Worm (Caenorhabditis elegans) whole organism, young adult: ENCODE results near the gene csn-5.
A peak's percentile ranks its signal among the peaks of the same experiment; 100 is the strongest.

Experiments
- C17E4.6 ChIP-seq: fragments of 200-800 bp; sonication (Bioruptor generic); IDR thresholded peaks from 2 replicates; pipeline ENCODE4 v1.3.6; 2022; ENCODE audit warnings: missing genetic modification reagents, missing genetic modification characterization, missing compliant biosample characterization
- F22D6.2 ChIP-seq: sonication (generic microtip); optimal IDR thresholded peaks from 2 replicates; lab custom pipeline; 2016; ENCODE audit warnings: mild to moderate bottlenecking, missing genetic modification characterization, missing compliant biosample characterization
- F23B12.7 ChIP-seq: sonication (generic microtip); optimal IDR thresholded peaks from 2 replicates; lab custom pipeline; 2017; ENCODE audit warnings: missing genetic modification characterization, mild to moderate bottlenecking, missing compliant biosample characterization, antibody characterized with exemption, moderate library complexity; ENCODE audit not compliant: insufficient read depth
- F33H1.4 ChIP-seq: fragments of 200-800 bp; sonication (Bioruptor generic); IDR thresholded peaks from 2 replicates; pipeline ENCODE4 v1.3.6; 2022; ENCODE audit warnings: missing genetic modification reagents, missing genetic modification characterization, missing compliant biosample characterization
- F49E8.2 ChIP-seq: sonication (generic microtip); optimal IDR thresholded peaks from 3 replicates; lab custom pipeline; 2017; ENCODE audit warnings: missing genetic modification characterization, mild to moderate bottlenecking, missing compliant biosample characterization, antibody characterized with exemption, moderate library complexity; ENCODE audit not compliant: insufficient read depth
- F55B11.4 ChIP-seq: sonication (generic microtip); optimal IDR thresholded peaks from 2 replicates; lab custom pipeline; 2016; ENCODE audit warnings: missing compliant biosample characterization, missing genetic modification characterization, borderline replicate concordance; ENCODE audit not compliant: insufficient read depth
- F57A8.1 ChIP-seq: fragments of 200-800 bp; sonication (Bioruptor generic); optimal IDR thresholded peaks from 2 replicates; lab custom pipeline; 2018; ENCODE audit warnings: mild to moderate bottlenecking, missing genetic modification characterization, moderate library complexity, missing compliant biosample characterization
- F57C9.4 ChIP-seq: sonication (generic microtip); optimal IDR thresholded peaks from 2 replicates; lab custom pipeline; 2017; ENCODE audit warnings: mild to moderate bottlenecking, missing genetic modification characterization, missing compliant biosample characterization
- K11D2.4 ChIP-seq: fragments of 200-800 bp; sonication (Bioruptor generic); IDR thresholded peaks from 2 replicates; pipeline ENCODE4 v1.3.6; 2022; ENCODE audit warnings: missing genetic modification reagents, missing genetic modification characterization, missing compliant biosample characterization
- K12H6.12 ChIP-seq: fragments of 200-800 bp; sonication (Bioruptor generic); optimal IDR thresholded peaks from 2 replicates; lab custom pipeline; 2018; ENCODE audit warnings: mild to moderate bottlenecking, missing genetic modification characterization, missing compliant biosample characterization
- T07F8.4 ChIP-seq: sonication (generic microtip); optimal IDR thresholded peaks from 2 replicates; lab custom pipeline; 2016; ENCODE audit warnings: mild to moderate bottlenecking, missing genetic modification characterization, moderate library complexity, missing compliant biosample characterization
- akir-1 ChIP-seq: fragments of 200-800 bp; sonication (Bioruptor generic); optimal IDR thresholded peaks from 2 replicates; lab custom pipeline; 2018; ENCODE audit warnings: mild to moderate bottlenecking, missing genetic modification characterization, moderate library complexity, missing compliant biosample characterization
- aptf-2 ChIP-seq: fragments of 200-800 bp; sonication (Bioruptor generic); conservative IDR thresholded peaks from 2 replicates; pipeline ENCODE4 v1.3.6; 2022; ENCODE audit warnings: missing genetic modification reagents, missing genetic modification characterization, missing compliant biosample characterization
- aptf-3 ChIP-seq: fragments of 200-800 bp; sonication (Bioruptor generic); IDR thresholded peaks from 2 replicates; pipeline ENCODE4 v1.3.6; 2022; ENCODE audit warnings: missing genetic modification characterization, missing compliant biosample characterization
- attf-5 ChIP-seq: fragments of 200-800 bp; sonication (Bioruptor generic); optimal IDR thresholded peaks from 2 replicates; lab custom pipeline; 2018; ENCODE audit warnings: mild to moderate bottlenecking, missing genetic modification characterization, missing compliant biosample characterization
- attf-6 ChIP-seq: fragments of 200-800 bp; sonication (Bioruptor generic); IDR thresholded peaks from 2 replicates; pipeline ENCODE4 v1.3.6; 2022; ENCODE audit warnings: missing genetic modification reagents, missing genetic modification characterization, missing compliant biosample characterization
- cebp-1 ChIP-seq, 2 experiments: fragments of 200-800 bp in 1 of 2; sonication (Bioruptor generic) in 1 of 2; sonication (generic microtip) in 1 of 2; IDR thresholded peaks in 1 of 2; optimal IDR thresholded peaks in 1 of 2; 2 replicates each; pipeline versions ENCODE4 v1.3.6 to Lab custom; 2017 to 2022; ENCODE audit warnings: missing compliant biosample characterization in 2 of 2, missing genetic modification characterization in 2 of 2, mild to moderate bottlenecking in 1 of 2, missing genetic modification reagents in 1 of 2, moderate library complexity in 1 of 2
- cebp-2 ChIP-seq: fragments of 200-800 bp; sonication (Bioruptor generic); IDR thresholded peaks from 2 replicates; pipeline ENCODE4 v1.3.6; 2022; ENCODE audit warnings: missing genetic modification characterization, missing compliant biosample characterization
- dpff-1 ChIP-seq: sonication (generic microtip); optimal IDR thresholded peaks from 2 replicates; lab custom pipeline; 2017; ENCODE audit warnings: mild to moderate bottlenecking, missing genetic modification characterization, missing compliant biosample characterization
- dpl-1 ChIP-seq: fragments of 150-350 bp; optimal IDR thresholded peaks from 2 replicates; lab custom pipeline; 2014; ENCODE audit warnings: missing biosample characterization, missing genetic modification reagents, missing genetic modification characterization
- efl-1 ChIP-seq: fragments of 150-350 bp; optimal IDR thresholded peaks from 2 replicates; lab custom pipeline; 2014; ENCODE audit warnings: missing biosample characterization, missing genetic modification reagents, missing genetic modification characterization
- egrh-3 ChIP-seq: fragments of 200-800 bp; sonication (Bioruptor generic); IDR thresholded peaks from 2 replicates; pipeline ENCODE4 v1.3.6; 2022; ENCODE audit warnings: missing genetic modification reagents, missing genetic modification characterization, missing compliant biosample characterization
- gei-17 ChIP-seq: fragments of 200-800 bp; sonication (Bioruptor generic); optimal IDR thresholded peaks from 2 replicates; lab custom pipeline; 2018; ENCODE audit warnings: mild to moderate bottlenecking, missing genetic modification characterization, missing compliant biosample characterization
- hlh-26 ChIP-seq: fragments of 200-800 bp; sonication (Bioruptor generic); conservative IDR thresholded peaks from 2 replicates; pipeline ENCODE4 v1.3.6; 2022; ENCODE audit warnings: missing genetic modification reagents, missing genetic modification characterization, missing compliant biosample characterization
- hmg-20 ChIP-seq: fragments of 200-800 bp; sonication (Bioruptor generic); IDR thresholded peaks from 2 replicates; pipeline ENCODE4 v1.3.6; 2022; ENCODE audit warnings: missing genetic modification reagents, missing genetic modification characterization, missing compliant biosample characterization
- lin-26 ChIP-seq: fragments of 200-800 bp; sonication (Bioruptor generic); IDR thresholded peaks from 2 replicates; pipeline ENCODE4 v1.3.6; 2022; ENCODE audit warnings: missing genetic modification reagents, missing genetic modification characterization, missing compliant biosample characterization
- lin-35 ChIP-seq, 3 experiments: fragments of 150-350 bp in 2 of 3; sonication (generic microtip) in 1 of 3; optimal IDR thresholded peaks; 2 replicates each; lab custom pipeline; 2014 to 2018; ENCODE audit warnings: missing biosample characterization in 3 of 3, missing genetic modification characterization in 3 of 3, missing genetic modification reagents in 3 of 3
- lin-54 ChIP-seq: fragments of 200-800 bp; sonication (Bioruptor generic); optimal IDR thresholded peaks from 2 replicates; lab custom pipeline; 2018; ENCODE audit warnings: mild to moderate bottlenecking, missing genetic modification characterization, missing compliant biosample characterization
- lsl-1 ChIP-seq: fragments of 200-800 bp; sonication (Bioruptor generic); optimal IDR thresholded peaks from 2 replicates; lab custom pipeline; 2018; ENCODE audit warnings: mild to moderate bottlenecking, missing genetic modification characterization, moderate library complexity, missing compliant biosample characterization
- madf-3 ChIP-seq: fragments of 200-800 bp; sonication (Bioruptor generic); IDR thresholded peaks from 2 replicates; pipeline ENCODE4 v1.3.6; 2022; ENCODE audit warnings: missing genetic modification reagents, missing genetic modification characterization, missing compliant biosample characterization
- madf-8 ChIP-seq: fragments of 200-800 bp; sonication (Bioruptor generic); conservative IDR thresholded peaks from 2 replicates; pipeline ENCODE4 v1.3.6; 2022; ENCODE audit warnings: missing genetic modification reagents, missing genetic modification characterization, missing compliant biosample characterization
- nfya-1 ChIP-seq: sonication (generic microtip); optimal IDR thresholded peaks from 2 replicates; lab custom pipeline; 2017; ENCODE audit warnings: antibody characterized with exemption, missing compliant biosample characterization, missing genetic modification characterization, borderline replicate concordance; ENCODE audit not compliant: insufficient read depth
- nhr-27 ChIP-seq: fragments of 200-800 bp; sonication (Bioruptor generic); optimal IDR thresholded peaks from 2 replicates; lab custom pipeline; 2018; ENCODE audit warnings: mild to moderate bottlenecking, missing genetic modification characterization, moderate library complexity, missing compliant biosample characterization
- rcor-1 ChIP-seq: fragments of 200-800 bp; sonication (Bioruptor generic); IDR thresholded peaks from 2 replicates; pipeline ENCODE4 v1.3.6; 2022; ENCODE audit warnings: missing genetic modification reagents, missing genetic modification characterization, missing compliant biosample characterization
- rec-8 ChIP-seq, 2 experiments: sonication (generic microtip); optimal IDR thresholded peaks; 2 replicates each; lab custom pipeline; 2016; ENCODE audit warnings: mild to moderate bottlenecking in 2 of 2, missing genetic modification characterization in 2 of 2, missing genetic modification reagents in 2 of 2, missing genotype in 2 of 2, missing biosample characterization in 1 of 2, missing compliant biosample characterization in 1 of 2, moderate library complexity in 1 of 2
- rpc-1 ChIP-seq, 2 experiments: fragments of 150-350 bp in 1 of 2; sonication (generic microtip) in 1 of 2; optimal IDR thresholded peaks; 2 replicates each; lab custom pipeline; 2014 to 2018; ENCODE audit warnings: missing biosample characterization in 1 of 2, missing genetic modification characterization in 1 of 2, missing genetic modification reagents in 1 of 2, missing genotype in 1 of 2
- snpc-1.3 ChIP-seq: sonication (generic microtip); optimal IDR thresholded peaks from 2 replicates; lab custom pipeline; 2017; ENCODE audit warnings: missing genetic modification characterization, mild to moderate bottlenecking, missing compliant biosample characterization, antibody characterized with exemption, moderate library complexity, missing genotype, missing genetic modification reagents; ENCODE audit not compliant: insufficient read depth
- snpc-4 ChIP-seq, 5 experiments: fragments of 150-350 bp in 1 of 5; sonication (generic microtip) in 4 of 5; optimal IDR thresholded peaks; 2 replicates each; lab custom pipeline; 2014 to 2018; ENCODE audit warnings: missing genetic modification characterization in 5 of 5, missing biosample characterization in 3 of 5, antibody characterized with exemption in 2 of 5, mild to moderate bottlenecking in 2 of 5, missing compliant biosample characterization in 2 of 5, missing genotype in 2 of 5, moderate library complexity in 2 of 5, missing genetic modification reagents in 1 of 5
- tbp1 ChIP-seq: fragments of 200-800 bp; sonication (Bioruptor generic); optimal IDR thresholded peaks from 2 replicates; lab custom pipeline; 2018; ENCODE audit warnings: mild to moderate bottlenecking, missing genetic modification characterization, missing compliant biosample characterization
- unc-130 ChIP-seq: sonication (generic microtip); optimal IDR thresholded peaks from 2 replicates; lab custom pipeline; 2016; ENCODE audit warnings: missing genetic modification reagents, missing genetic modification characterization, missing compliant biosample characterization
- zfh-2 ChIP-seq: fragments of 200-800 bp; sonication (Bioruptor generic); conservative IDR thresholded peaks from 2 replicates; pipeline ENCODE4 v1.3.6; 2022; ENCODE audit warnings: missing genetic modification reagents, missing genetic modification characterization, missing compliant biosample characterization
- ztf-18 ChIP-seq: sonication (generic microtip); optimal IDR thresholded peaks from 2 replicates; lab custom pipeline; 2016; ENCODE audit warnings: missing genotype, mild to moderate bottlenecking, missing genetic modification characterization, missing compliant biosample characterization
- ztf-22 ChIP-seq: fragments of 200-800 bp; sonication (Bioruptor generic); optimal IDR thresholded peaks from 2 replicates; lab custom pipeline; 2018; ENCODE audit warnings: mild to moderate bottlenecking, missing genetic modification characterization, moderate library complexity, missing compliant biosample characterization
- ztf-25 ChIP-seq: fragments of 200-800 bp; sonication (Bioruptor generic); IDR thresholded peaks from 2 replicates; pipeline ENCODE4 v1.3.6; 2022; ENCODE audit warnings: missing genetic modification reagents, missing genetic modification characterization, missing compliant biosample characterization
- ztf-3 ChIP-seq: fragments of 200-800 bp; sonication (Bioruptor generic); optimal IDR thresholded peaks from 2 replicates; lab custom pipeline; 2018; ENCODE audit warnings: mild to moderate bottlenecking, missing genetic modification characterization, missing compliant biosample characterization

The csn-5 gene

ce11 chrIV:5665353-5665918 lies 16.1 kb downstream of the csn-5 start:
- TF ChIP-seq cebp-1 (GFP tag; IDR thresholded peaks at IDR 0.05; lab: Robert Waterston, UW): peak; percentile 96
- TF ChIP-seq cebp-1 (tag; optimal IDR thresholded peaks at IDR 0.05; lab: Kevin White, UChicago): peak; percentile 98
- TF ChIP-seq dpff-1 (tag; lab: Kevin White, UChicago): no peak
- no peak for TF ChIP-seq F49E8.2 (tag; lab: Kevin White, UChicago)
- no peak for TF ChIP-seq hmg-20 (GFP tag; lab: Robert Waterston, UW)
- no peak for TF ChIP-seq cebp-2
- no peak for TF ChIP-seq ztf-25
- no peak for TF ChIP-seq F57A8.1 (GFP tag; lab: Kevin White, UChicago)
- TF ChIP-seq lin-35 (GFP tag; optimal IDR thresholded peaks at IDR 0.05; lab: Kevin White, UChicago): no peak
- TF ChIP-seq F23B12.7 (tag; lab: Kevin White, UChicago): no peak
- no peak for TF ChIP-seq lsl-1 (GFP tag; lab: Kevin White, UChicago)
- TF ChIP-seq hlh-26: no peak
- TF ChIP-seq nhr-27 (tag; lab: Kevin White, UChicago): no peak
- TF ChIP-seq rpc-1 (optimal IDR thresholded peaks at IDR 0.05; lab: Kevin White, UChicago): no peak
- no peak for TF ChIP-seq rpc-1 (tag; optimal IDR thresholded peaks at IDR 0.05; lab: Kevin White, UChicago)
- TF ChIP-seq F57C9.4 (tag; lab: Kevin White, UChicago): no peak
- no peak for TF ChIP-seq snpc-4 (GFP tag; optimal IDR thresholded peaks at IDR 0.05; lab: Kevin White, UChicago)
- TF ChIP-seq snpc-4 (tag; optimal IDR thresholded peaks at IDR 0.05; lab: Kevin White, UChicago): peak in 1 of 4 experiments; percentile 67
- no peak for TF ChIP-seq T07F8.4
- TF ChIP-seq F55B11.4 (tag; lab: Kevin White, UChicago): no peak
- TF ChIP-seq ztf-3: no peak
- TF ChIP-seq attf-6 (GFP tag; lab: Robert Waterston, UW): no peak
- TF ChIP-seq zfh-2 (GFP tag; lab: Robert Waterston, UW): no peak
- TF ChIP-seq unc-130 (GFP tag; lab: Kevin White, UChicago): no peak
- no peak for TF ChIP-seq F22D6.2 (tag; lab: Kevin White, UChicago)
- TF ChIP-seq lin-26 (GFP tag; lab: Robert Waterston, UW): 0 out of 2 replicates have a peak, but pooled peaks have one; percentile 13
- peak; percentile 60 for TF ChIP-seq attf-5 (GFP tag; lab: Kevin White, UChicago)
- no peak for TF ChIP-seq aptf-3 (GFP tag; lab: Robert Waterston, UW)
- TF ChIP-seq akir-1: no peak
- no peak for TF ChIP-seq ztf-22
- peak; percentile 46 for TF ChIP-seq K12H6.12 (tag; lab: Kevin White, UChicago)
- no peak for TF ChIP-seq F33H1.4 (GFP tag; lab: Robert Waterston, UW)
- no peak for TF ChIP-seq snpc-1.3 (tag; lab: Kevin White, UChicago)
- no peak for TF ChIP-seq dpl-1 (GFP tag; lab: Kevin White, UChicago)
- TF ChIP-seq lin-54 (GFP tag; lab: Kevin White, UChicago): no peak
- TF ChIP-seq madf-8: no peak
- TF ChIP-seq K11D2.4 (GFP tag; lab: Robert Waterston, UW): 0 out of 2 replicates have a peak, but pooled peaks have one; percentile 29
- no peak for TF ChIP-seq gei-17 (GFP tag; lab: Kevin White, UChicago)
- no peak for TF ChIP-seq rcor-1 (GFP tag; lab: Robert Waterston, UW)
- no peak for TF ChIP-seq aptf-2 (GFP tag; lab: Robert Waterston, UW)
- TF ChIP-seq tbp1 (GFP tag; lab: Kevin White, UChicago): no peak
- TF ChIP-seq nfya-1 (tag; lab: Kevin White, UChicago): no peak
- peak; percentile 11 for TF ChIP-seq efl-1 (GFP tag; lab: Kevin White, UChicago)
- no peak for TF ChIP-seq rec-8 (tag; optimal IDR thresholded peaks at IDR 0.05; lab: Kevin White, UChicago)
- TF ChIP-seq madf-3 (GFP tag; lab: Robert Waterston, UW): no peak
- no peak for TF ChIP-seq egrh-3
- TF ChIP-seq ztf-18: no peak
- TF ChIP-seq C17E4.6 (GFP tag; lab: Robert Waterston, UW): no peak
